Fruit fly (Drosophila melanogaster) whole organism, embryonic: Measurements from ENCODE around the gene rec.

Experiments
- Atf-2 ChIP-seq: fragments of 200-800 bp; sonication (Bioruptor generic); optimal IDR thresholded peaks from 2 replicates; lab custom pipeline; 2016; ENCODE audit warnings: missing biosample characterization, missing genetic modification characterization
- CG14014 ChIP-seq: fragments of 200-800 bp; sonication (Bioruptor generic); IDR thresholded peaks from 2 replicates; pipeline ENCODE4 v1.3.6; 2022; ENCODE audit warnings: missing biosample characterization, missing genetic modification characterization
- CG16863 ChIP-seq: fragments of 200-800 bp; sonication (Bioruptor generic); optimal IDR thresholded peaks from 3 replicates; lab custom pipeline; 2016; ENCODE audit warnings: missing biosample characterization, missing genetic modification characterization
- CG17359 ChIP-seq: fragments of 200-800 bp; sonication (Bioruptor generic); optimal IDR thresholded peaks from 3 replicates; lab custom pipeline; 2018; ENCODE audit warnings: missing biosample characterization, mild to moderate bottlenecking, missing genetic modification characterization, moderate library complexity
- CG6272 ChIP-seq: fragments of 200-800 bp; sonication (Bioruptor generic); IDR thresholded peaks from 2 replicates; pipeline ENCODE4 v1.3.6; 2022; ENCODE audit warnings: missing biosample characterization, missing genetic modification characterization
- Camta ChIP-seq: fragments of 200-800 bp; sonication (Bioruptor generic); optimal IDR thresholded peaks from 2 replicates; lab custom pipeline; 2016; ENCODE audit warnings: missing biosample characterization, missing genetic modification characterization
- ab ChIP-seq: fragments of 200-800 bp; sonication (Bioruptor generic); optimal IDR thresholded peaks from 2 replicates; lab custom pipeline; 2016; ENCODE audit warnings: missing biosample characterization, missing genetic modification characterization
- bowl ChIP-seq: fragments of 200-800 bp; sonication (Bioruptor generic); IDR thresholded peaks from 2 replicates; pipeline ENCODE4 v1.3.6; 2022; ENCODE audit warnings: missing biosample characterization, missing genetic modification characterization
- da ChIP-seq: fragments of 200-800 bp; sonication (Bioruptor generic); optimal IDR thresholded peaks from 2 replicates; lab custom pipeline; 2016; ENCODE audit warnings: missing biosample characterization, missing genetic modification characterization
- kay ChIP-seq: fragments of 200-800 bp; sonication (Bioruptor generic); optimal IDR thresholded peaks from 2 replicates; lab custom pipeline; 2016; ENCODE audit warnings: missing biosample characterization, missing genetic modification characterization
- sens-2 ChIP-seq: fragments of 200-800 bp; sonication (Bioruptor generic); IDR thresholded peaks from 2 replicates; pipeline ENCODE4 v1.3.6; 2022; ENCODE audit warnings: missing biosample characterization, missing genetic modification characterization
- zfh1 ChIP-seq: fragments of 200-800 bp; sonication (Bioruptor generic); IDR thresholded peaks from 3 replicates; pipeline ENCODE4 v1.3.6; 2022; ENCODE audit warnings: missing biosample characterization, missing genetic modification characterization

DNA sequence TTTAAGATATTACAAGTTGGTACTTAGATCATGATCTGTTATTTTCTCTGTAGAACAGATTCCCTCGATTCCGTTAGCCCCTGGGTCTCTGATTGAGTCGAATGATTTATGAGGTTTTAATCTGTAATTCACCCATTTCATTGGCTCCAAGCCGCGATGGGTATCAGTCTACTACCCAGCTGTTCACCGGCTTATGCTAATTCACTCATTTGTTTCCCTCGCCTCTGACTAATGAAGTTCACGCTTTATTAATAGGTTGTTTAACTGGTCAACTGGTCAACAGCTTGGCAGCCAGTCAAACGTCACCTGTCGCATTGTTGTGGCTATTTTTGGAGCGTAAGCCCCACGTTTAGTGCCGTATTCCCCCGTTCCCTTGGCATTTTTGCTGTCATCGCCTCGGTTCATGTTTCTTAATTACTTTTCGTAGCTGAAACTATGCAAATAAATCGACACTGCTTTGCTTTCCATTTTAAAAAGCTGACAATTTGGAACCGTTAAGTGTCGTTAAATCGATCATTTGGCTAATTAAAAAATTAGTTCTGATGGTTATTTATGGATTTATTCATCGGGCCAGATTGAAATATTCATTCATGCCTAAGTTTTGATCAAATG, 40.5 kb upstream of the rec start:
- TF ChIP-seq da (GFP tag; lab: Kevin White, UChicago) (no peak), Atf-2 (GFP tag; lab: Kevin White, UChicago) (no peak), Camta (no peak), CG6272 (GFP tag; lab: Robert Waterston, UW) (no peak), CG16863 (GFP tag; lab: Kevin White, UChicago) (no peak), ab (GFP tag; lab: Kevin White, UChicago) (no peak), kay (no peak), CG14014 (GFP tag; lab: Robert Waterston, UW) (no peak), zfh1 (no peak), bowl (GFP tag; lab: Robert Waterston, UW) (no peak), sens-2 (GFP tag; lab: Robert Waterston, UW) (no peak), CG17359 (tag; lab: Kevin White, UChicago) (no peak)
